Fruit fly (Drosophila melanogaster): ENCODE results near the gene ChAT.
A peak's percentile ranks its signal among the peaks of the same experiment; 100 is the strongest.

- peak; percentile 76 for TF ChIP-seq CG8319 (GFP tag; optimal IDR thresholded peaks at IDR 0.05)
- TF ChIP-seq CG7368 (GFP tag; optimal IDR thresholded peaks at IDR 0.05) = peak; percentile 66
- peak; percentile 69 for TF ChIP-seq CG34406 (GFP tag; optimal IDR thresholded peaks at IDR 0.05)
- TF ChIP-seq Hr39 (GFP tag; optimal IDR thresholded peaks at IDR 0.05) = peak; percentile 89
- peak; percentile 70 for TF ChIP-seq CG11902 (GFP tag; optimal IDR thresholded peaks at IDR 0.05)
- TF ChIP-seq topi (GFP tag; optimal IDR thresholded peaks at IDR 0.05) = peak; percentile 83
- peak; percentile 87 for TF ChIP-seq svp (GFP tag)
- TF ChIP-seq CG6163 (GFP tag; IDR thresholded peaks at IDR 0.05) = peak; percentile 75
- TF ChIP-seq esn (GFP tag; optimal IDR thresholded peaks at IDR 0.05) = peak; percentile 86
Measured at dm6 chr3R:18658945-18659642, 46.2 kb upstream of the ChAT start, which contains the start of the genes CG31224 and CstF64.
